Fruit fly (Drosophila melanogaster): ENCODE measurements around the gene SPR.
A peak's percentile ranks its signal among the peaks of the same experiment; 100 is the strongest.

The SPR gene

dm6 chrX:5501129-5501528 lies 54.7 kb downstream of the SPR start, which contains the start of the genes CG32762 and CG4151:
Gene CG32762, minus strand, starts transcription at chrX:5501229.
Gene CG4151, plus strand, starts transcription at chrX:5501476.
- TF ChIP-seq cic (GFP tag; optimal IDR thresholded peaks at IDR 0.05) (no peak), Crg-1 (GFP tag; optimal IDR thresholded peaks at IDR 0.05) (no peak), Clk (GFP tag; optimal IDR thresholded peaks at IDR 0.05) (no peak), toe (GFP tag; optimal IDR thresholded peaks at IDR 0.05) (no peak), CG12768 (GFP tag; optimal IDR thresholded peaks at IDR 0.05) (no peak), Hr96 (GFP tag; optimal IDR thresholded peaks at IDR 0.05) (no peak), Mnt (GFP tag; optimal IDR thresholded peaks at IDR 0.05) (no peak)

- TF ChIP-seq CG11617 (GFP tag; optimal IDR thresholded peaks at IDR 0.05): no peak
- no peak for TF ChIP-seq Mnt (GFP tag; optimal IDR thresholded peaks at IDR 0.05)
- TF ChIP-seq pad (GFP tag; optimal IDR thresholded peaks at IDR 0.05): no peak
- no peak for TF ChIP-seq ovo (GFP tag; optimal IDR thresholded peaks at IDR 0.05)
- no peak for TF ChIP-seq bab1 (GFP tag; optimal IDR thresholded peaks at IDR 0.05)
- no peak for TF ChIP-seq cnc (optimal IDR thresholded peaks at IDR 0.05)
- TF ChIP-seq CG12768 (GFP tag; optimal IDR thresholded peaks at IDR 0.05): no peak
- TF ChIP-seq Crg-1 (GFP tag; optimal IDR thresholded peaks at IDR 0.05): no peak
- TF ChIP-seq Hr96 (GFP tag; optimal IDR thresholded peaks at IDR 0.05): no peak
- no peak for TF ChIP-seq CG1620 (GFP tag; optimal IDR thresholded peaks at IDR 0.05)
- TF ChIP-seq kay (GFP tag; ENCODE audit: borderline replicate concordance): no peak
Observed at dm6 chrX:5503916-5504315, 57.5 kb downstream of the SPR start.

- no peak for TF ChIP-seq bab1 (GFP tag; optimal IDR thresholded peaks at IDR 0.05)
- no peak for TF ChIP-seq CG33017 (tag; optimal IDR thresholded peaks at IDR 0.05)
- no peak for TF ChIP-seq CG7101 (tag; optimal IDR thresholded peaks at IDR 0.05)
- no peak for TF ChIP-seq Crg-1 (GFP tag; optimal IDR thresholded peaks at IDR 0.05)
- TF ChIP-seq cic (GFP tag; optimal IDR thresholded peaks at IDR 0.05): no peak
- no peak for TF ChIP-seq Hr96 (GFP tag; optimal IDR thresholded peaks at IDR 0.05)
- TF ChIP-seq CG1620 (GFP tag; optimal IDR thresholded peaks at IDR 0.05): no peak
- no peak for TF ChIP-seq CG5204 (GFP tag; optimal IDR thresholded peaks at IDR 0.05)
- TF ChIP-seq tj (GFP tag; optimal IDR thresholded peaks at IDR 0.05): no peak
Observed at dm6 chrX:5511167-5511566, 64.7 kb downstream of the SPR start.

- no peak for TF ChIP-seq CG14711 (tag; optimal IDR thresholded peaks at IDR 0.05)
- TF ChIP-seq cnc (optimal IDR thresholded peaks at IDR 0.05): no peak
- no peak for TF ChIP-seq kay (GFP tag; ENCODE audit: borderline replicate concordance)
- no peak for TF ChIP-seq cic (GFP tag; optimal IDR thresholded peaks at IDR 0.05)
- TF ChIP-seq CG11617 (GFP tag; optimal IDR thresholded peaks at IDR 0.05): no peak
- TF ChIP-seq CG7101 (tag; optimal IDR thresholded peaks at IDR 0.05): no peak
- no peak for TF ChIP-seq ovo (GFP tag; optimal IDR thresholded peaks at IDR 0.05)
- no peak for TF ChIP-seq pad (GFP tag; optimal IDR thresholded peaks at IDR 0.05)
- no peak for TF ChIP-seq tj (GFP tag; optimal IDR thresholded peaks at IDR 0.05)
- TF ChIP-seq CG33017 (tag; optimal IDR thresholded peaks at IDR 0.05): no peak
- TF ChIP-seq Hr96 (GFP tag; optimal IDR thresholded peaks at IDR 0.05): no peak
- no peak for TF ChIP-seq CG5204 (GFP tag; optimal IDR thresholded peaks at IDR 0.05)
- TF ChIP-seq CG7045 (GFP tag; optimal IDR thresholded peaks at IDR 0.05): no peak
- TF ChIP-seq CG1620 (GFP tag; optimal IDR thresholded peaks at IDR 0.05): no peak
- TF ChIP-seq CG12768 (GFP tag; optimal IDR thresholded peaks at IDR 0.05): no peak
- no peak for TF ChIP-seq toe (GFP tag; optimal IDR thresholded peaks at IDR 0.05)
- TF ChIP-seq Crg-1 (GFP tag; optimal IDR thresholded peaks at IDR 0.05): no peak
- no peak for TF ChIP-seq Clk (GFP tag; optimal IDR thresholded peaks at IDR 0.05)
- TF ChIP-seq Mnt (GFP tag; optimal IDR thresholded peaks at IDR 0.05): no peak
- TF ChIP-seq bab1 (GFP tag; optimal IDR thresholded peaks at IDR 0.05): no peak
Observed at dm6 chrX:5515151-5515550, 68.7 kb downstream of the SPR start.

dm6 chrX:5515903-5516658 lies 69.6 kb downstream of the SPR start, which contains the start of gene CG12730:
Gene CG12730, plus strand, starts transcription at chrX:5516608.
- TF ChIP-seq kay (GFP tag; ENCODE audit: borderline replicate concordance): peak; percentile 67
- TF ChIP-seq CG12768 (GFP tag; optimal IDR thresholded peaks at IDR 0.05): no peak
- TF ChIP-seq Hr96 (GFP tag; optimal IDR thresholded peaks at IDR 0.05): peak; percentile 35

dm6 chrX:5516783-5517571 lies 70.5 kb downstream of the SPR start:
- no peak for TF ChIP-seq CG12768 (GFP tag; optimal IDR thresholded peaks at IDR 0.05)
- TF ChIP-seq Mnt (GFP tag; optimal IDR thresholded peaks at IDR 0.05): peak; percentile 11
- no peak for TF ChIP-seq CG7045 (GFP tag; optimal IDR thresholded peaks at IDR 0.05)
- TF ChIP-seq cnc (optimal IDR thresholded peaks at IDR 0.05): no peak
- TF ChIP-seq CG7101 (tag; optimal IDR thresholded peaks at IDR 0.05): peak; percentile 59
- TF ChIP-seq pad (GFP tag; optimal IDR thresholded peaks at IDR 0.05): peak; percentile 1
- TF ChIP-seq cic (GFP tag; optimal IDR thresholded peaks at IDR 0.05): no peak
- peak; percentile 33 for TF ChIP-seq CG33017 (tag; optimal IDR thresholded peaks at IDR 0.05)
- TF ChIP-seq kay (GFP tag; ENCODE audit: borderline replicate concordance): peak; percentile 94
- TF ChIP-seq Crg-1 (GFP tag; optimal IDR thresholded peaks at IDR 0.05): no peak
- TF ChIP-seq tj (GFP tag; optimal IDR thresholded peaks at IDR 0.05): peak; percentile 3
- no peak for TF ChIP-seq ovo (GFP tag; optimal IDR thresholded peaks at IDR 0.05)
- no peak for TF ChIP-seq toe (GFP tag; optimal IDR thresholded peaks at IDR 0.05)
- peak; percentile 32 for TF ChIP-seq CG14711 (tag; optimal IDR thresholded peaks at IDR 0.05)
- TF ChIP-seq CG1620 (GFP tag; optimal IDR thresholded peaks at IDR 0.05): no peak
- TF ChIP-seq CG11617 (GFP tag; optimal IDR thresholded peaks at IDR 0.05): peak; percentile 61
- TF ChIP-seq bab1 (GFP tag; optimal IDR thresholded peaks at IDR 0.05): peak; percentile 5
- no peak for TF ChIP-seq Clk (GFP tag; optimal IDR thresholded peaks at IDR 0.05)
- TF ChIP-seq Hr96 (GFP tag; optimal IDR thresholded peaks at IDR 0.05): peak; percentile 54
- TF ChIP-seq CG5204 (GFP tag; optimal IDR thresholded peaks at IDR 0.05): peak; percentile 31
